Worm (Caenorhabditis elegans): Measurements from ENCODE around the gene dct-5.
A peak's percentile ranks its signal among the peaks of the same experiment; 100 is the strongest.

dct-5 gene

DNA sequence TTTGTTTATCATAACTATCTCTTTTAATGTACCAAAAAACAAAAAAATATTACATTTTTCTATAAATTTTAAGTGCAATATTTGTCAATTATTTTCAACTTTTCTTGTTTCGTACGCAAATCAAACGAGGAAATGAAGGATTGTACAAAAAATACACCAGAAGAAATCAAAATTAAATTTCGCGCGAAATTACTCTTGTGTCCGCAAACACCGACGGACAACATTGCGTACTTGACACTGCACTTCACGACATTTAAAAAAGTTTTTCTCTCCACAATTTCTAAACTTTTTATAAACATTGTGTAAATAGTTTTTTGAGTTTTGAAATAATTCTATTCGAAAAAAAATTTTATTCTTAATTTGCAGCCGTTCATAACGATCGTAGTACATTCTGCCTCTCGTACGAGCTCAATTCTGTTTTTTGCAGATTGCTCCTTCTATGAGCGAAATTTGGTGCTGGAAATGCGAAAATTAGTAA lies 37.3 kb upstream of the dct-5 start, which contains the start of gene mrps-16:
Gene mrps-16 (plus strand): TSS at position 428 of the 478 bp plus-strand sequence.
- TF ChIP-seq ceh-19 (GFP tag; optimal IDR thresholded peaks at IDR 0.05) (no peak), unc-86 (tag; optimal IDR thresholded peaks at IDR 0.05) (peak; percentile 1), unc-42 (tag; optimal IDR thresholded peaks at IDR 0.05) (peak; percentile 53), dve-1 (tag; optimal IDR thresholded peaks at IDR 0.05) (no peak)

DNA sequence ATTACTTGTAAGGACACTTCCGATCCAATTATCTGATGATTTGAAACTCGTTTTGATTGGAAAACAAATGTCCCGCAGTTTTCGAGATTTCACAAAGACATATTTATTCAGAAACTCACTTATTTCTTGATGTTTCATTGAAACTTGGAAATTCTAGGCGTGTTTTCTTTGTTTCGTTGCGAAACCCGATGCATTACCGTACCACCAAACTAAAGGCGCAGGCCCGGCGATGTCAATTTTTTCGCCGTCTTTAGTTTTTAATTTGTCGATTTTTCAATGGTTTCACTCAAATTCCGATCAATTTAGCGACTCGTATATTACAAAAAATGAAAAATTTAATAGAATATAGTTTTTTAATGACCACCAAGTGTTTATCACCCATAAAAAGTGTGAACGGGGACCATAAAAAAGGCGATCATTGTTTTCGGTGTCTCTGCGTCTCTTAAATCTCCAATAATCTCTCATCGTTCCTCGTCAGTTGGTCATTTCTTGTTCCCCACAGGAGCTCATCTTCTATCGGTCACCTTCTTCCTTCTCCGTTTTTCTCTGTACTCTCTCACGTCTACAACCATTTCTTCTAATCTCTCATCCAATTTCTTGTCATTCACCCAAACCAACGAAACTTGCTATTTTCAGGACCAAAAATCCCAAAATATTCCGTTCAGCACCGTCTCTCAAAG lies 29.1 kb upstream of the dct-5 start, which contains the start of gene clr-1:
Gene clr-1 (plus strand): TSS at position 630 of the 680 bp plus-strand sequence.
- TF ChIP-seq syd-9 (tag; optimal IDR thresholded peaks at IDR 0.05) (no peak), ztf-16 (tag; optimal IDR thresholded peaks at IDR 0.05) (no peak), unc-55 (GFP tag; optimal IDR thresholded peaks at IDR 0.05) (peak; percentile 48)

DNA sequence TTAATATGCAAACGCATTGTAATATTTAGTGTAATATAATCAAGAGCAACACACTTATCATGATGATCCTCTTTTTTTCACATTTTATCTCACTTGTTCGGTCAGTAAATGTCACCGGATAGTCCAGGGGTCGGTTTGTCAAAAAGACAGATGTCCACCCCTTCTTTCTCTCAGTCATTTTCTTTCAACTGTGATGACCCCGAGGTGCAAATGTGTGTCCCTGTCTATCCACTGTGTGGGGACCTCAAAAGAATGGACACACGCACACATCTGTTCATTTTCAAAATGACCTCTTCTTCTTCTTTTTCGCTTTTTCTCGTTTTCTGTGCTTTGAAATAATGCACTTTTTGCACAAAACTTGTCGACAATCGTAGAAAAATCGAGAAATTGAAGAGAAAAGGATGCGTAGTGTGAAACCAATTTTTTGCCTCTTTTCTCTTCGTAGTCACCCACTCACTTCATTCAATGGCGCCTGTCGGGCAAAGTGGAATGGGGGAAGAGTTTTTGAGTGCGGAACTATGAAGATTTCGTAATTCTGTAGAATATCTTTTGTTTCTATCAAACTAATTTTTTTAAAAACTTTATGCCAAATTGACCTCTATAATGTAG lies 27.1 kb upstream of the dct-5 start:
- TF ChIP-seq unc-55 (GFP tag; optimal IDR thresholded peaks at IDR 0.05) = peak; percentile 34
- TF ChIP-seq ceh-2 (tag; optimal IDR thresholded peaks at IDR 0.05) = no peak

DNA sequence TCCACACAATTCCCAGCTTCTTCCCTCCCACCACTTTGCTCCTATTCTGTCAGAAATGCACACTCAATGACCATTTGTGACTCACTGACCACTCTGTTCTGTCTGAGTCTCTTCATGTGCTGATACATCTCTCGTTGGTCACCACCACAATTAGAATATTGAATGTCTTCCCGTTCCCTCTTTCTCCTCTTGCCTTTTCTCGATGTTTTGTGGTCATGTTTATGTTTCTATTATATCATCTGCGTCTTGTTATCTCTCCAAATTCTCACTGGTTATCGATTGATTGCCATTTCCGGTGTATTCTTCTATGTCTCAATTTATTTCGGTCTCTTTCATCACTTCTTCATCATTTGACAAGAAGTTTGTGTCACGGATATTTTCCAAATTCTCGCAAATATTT lies 24.2 kb upstream of the dct-5 start:
- no peak for TF ChIP-seq sox-2 (GFP tag; IDR thresholded peaks at IDR 0.05)
- no peak for TF ChIP-seq F13H6.1 (tag; optimal IDR thresholded peaks at IDR 0.05)
- no peak for TF ChIP-seq sox-4 (tag; optimal IDR thresholded peaks at IDR 0.05)
- TF ChIP-seq C08G9.2 (tag; optimal IDR thresholded peaks at IDR 0.05) = no peak
- no peak for TF ChIP-seq che-1 (tag; optimal IDR thresholded peaks at IDR 0.05)
- TF ChIP-seq madf-2 (tag; optimal IDR thresholded peaks at IDR 0.05) = no peak
- no peak for TF ChIP-seq pag-3 (tag; optimal IDR thresholded peaks at IDR 0.05; ENCODE audit: borderline replicate concordance)
- TF ChIP-seq ceh-30 (tag; optimal IDR thresholded peaks at IDR 0.05) = no peak
- TF ChIP-seq lin-11 (tag; optimal IDR thresholded peaks at IDR 0.05) = no peak
- no peak for TF ChIP-seq hlh-8 (tag; optimal IDR thresholded peaks at IDR 0.05)
- peak; percentile 19 for TF ChIP-seq tbx-2 (tag; optimal IDR thresholded peaks at IDR 0.05)
- no peak for TF ChIP-seq tbx-7 (tag; optimal IDR thresholded peaks at IDR 0.05)
- peak; percentile 30 for TF ChIP-seq ceh-34 (tag; optimal IDR thresholded peaks at IDR 0.05)
- no peak for TF ChIP-seq elt-4 (tag; optimal IDR thresholded peaks at IDR 0.05)
- TF ChIP-seq K02D7.2 (tag; optimal IDR thresholded peaks at IDR 0.05) = no peak
- peak; percentile 34 for TF ChIP-seq elt-2 (tag; optimal IDR thresholded peaks at IDR 0.05)
- TF ChIP-seq ceh-45 (GFP tag; IDR thresholded peaks at IDR 0.05) = no peak
- TF ChIP-seq ceh-31 (tag; optimal IDR thresholded peaks at IDR 0.05) = peak; percentile 2
- TF ChIP-seq ttx-3 (tag; optimal IDR thresholded peaks at IDR 0.05) = no peak
- no peak for TF ChIP-seq pha-2 (tag; optimal IDR thresholded peaks at IDR 0.05)
- no peak for TF ChIP-seq odd-2 (tag; optimal IDR thresholded peaks at IDR 0.05)
- peak; percentile 37 for TF ChIP-seq unc-55 (GFP tag; optimal IDR thresholded peaks at IDR 0.05)
- TF ChIP-seq C38D4.7 (GFP tag; optimal IDR thresholded peaks at IDR 0.05) = no peak
- no peak for TF ChIP-seq pqm-1 (tag; optimal IDR thresholded peaks at IDR 0.05)
- no peak for TF ChIP-seq nhr-11 (tag; optimal IDR thresholded peaks at IDR 0.05)
- TF ChIP-seq ref-2 (tag; optimal IDR thresholded peaks at IDR 0.05) = no peak
- TF ChIP-seq hlh-30 (tag; optimal IDR thresholded peaks at IDR 0.05; ENCODE audit: insufficient read depth) = peak; percentile 7
- no peak for TF ChIP-seq ceh-14 (tag; optimal IDR thresholded peaks at IDR 0.05)
- peak; percentile 9 for TF ChIP-seq rnt-1 (tag; optimal IDR thresholded peaks at IDR 0.05)
- TF ChIP-seq hlh-6 (tag; optimal IDR thresholded peaks at IDR 0.05) = no peak
- TF ChIP-seq fax-1 (tag; optimal IDR thresholded peaks at IDR 0.05) = no peak
- no peak for TF ChIP-seq ceh-2 (tag; optimal IDR thresholded peaks at IDR 0.05)
- no peak for TF ChIP-seq nhr-232 (tag; optimal IDR thresholded peaks at IDR 0.05)
- no peak for TF ChIP-seq syd-9 (tag; optimal IDR thresholded peaks at IDR 0.05)
- no peak for TF ChIP-seq ets-4 (tag; optimal IDR thresholded peaks at IDR 0.05)
- TF ChIP-seq ceh-24 (tag; optimal IDR thresholded peaks at IDR 0.05) = no peak

Data from whole organism, late embryonic.